Worm (Caenorhabditis elegans) whole organism, L3 larva: ENCODE data around the gene F16H6.10.

Source experiments
- aly-2 ChIP-seq: fragments of 150-350 bp; optimal IDR thresholded peaks from 2 replicates; lab custom pipeline; 2014; ENCODE audit warnings: missing biosample characterization, missing genetic modification characterization
- ama-1 ChIP-seq: fragments of 150-350 bp; optimal IDR thresholded peaks from 2 replicates; lab custom pipeline; 2018
- ceh-16 ChIP-seq: sonication (generic microtip); optimal IDR thresholded peaks from 2 replicates; lab custom pipeline; 2017; ENCODE audit warnings: missing biosample characterization, missing genetic modification characterization
- ceh-28 ChIP-seq: fragments of 150-350 bp; optimal IDR thresholded peaks from 2 replicates; lab custom pipeline; 2014; ENCODE audit warnings: missing biosample characterization, missing genetic modification reagents, missing genetic modification characterization
- ceh-82 ChIP-seq: fragments of 150-350 bp; optimal IDR thresholded peaks from 2 replicates; lab custom pipeline; 2014; ENCODE audit warnings: missing biosample characterization, missing genetic modification characterization
- egl-27 ChIP-seq: sonication (generic microtip); optimal IDR thresholded peaks from 4 replicates; lab custom pipeline; 2017; ENCODE audit warnings: missing biosample characterization, missing genetic modification reagents, missing genetic modification characterization
- egl-5 ChIP-seq: fragments of 150-350 bp; optimal IDR thresholded peaks from 2 replicates; lab custom pipeline; 2017; ENCODE audit warnings: missing biosample characterization, missing genetic modification reagents, missing genetic modification characterization, inconsistent platforms
- elt-1 ChIP-seq: fragments of 150-350 bp; optimal IDR thresholded peaks from 2 replicates; lab custom pipeline; 2014; ENCODE audit warnings: missing biosample characterization, missing genetic modification characterization
- elt-2 ChIP-seq: sonication (generic microtip); optimal IDR thresholded peaks from 2 replicates; lab custom pipeline; 2016; ENCODE audit warnings: missing genetic modification reagents, mild to moderate bottlenecking, missing genetic modification characterization, missing compliant biosample characterization
- eor-1 ChIP-seq, 2 experiments: fragments of 150-350 bp; optimal IDR thresholded peaks; 2 replicates each; lab custom pipeline; 2014 to 2018; ENCODE audit warnings: missing biosample characterization in 2 of 2, missing genetic modification characterization in 2 of 2
- fkh-10 ChIP-seq: sonication (generic microtip); optimal IDR thresholded peaks from 2 replicates; lab custom pipeline; 2017; ENCODE audit warnings: missing biosample characterization, missing genetic modification reagents, missing genetic modification characterization
- hmg-11 ChIP-seq: sonication (generic microtip); optimal IDR thresholded peaks from 2 replicates; lab custom pipeline; 2016; ENCODE audit warnings: missing genetic modification characterization, missing compliant biosample characterization
- jun-1 ChIP-seq: fragments of 150-350 bp; optimal IDR thresholded peaks from 2 replicates; lab custom pipeline; 2014; ENCODE audit warnings: missing biosample characterization, missing genetic modification reagents, missing genetic modification characterization
- lin-15B ChIP-seq: fragments of 150-350 bp; optimal IDR thresholded peaks from 2 replicates; lab custom pipeline; 2014; ENCODE audit warnings: missing biosample characterization, missing genetic modification characterization
- mdl-1 ChIP-seq: fragments of 150-350 bp; optimal IDR thresholded peaks from 2 replicates; lab custom pipeline; 2014; ENCODE audit warnings: missing biosample characterization, missing genetic modification characterization
- mml-1 ChIP-seq: fragments of 150-350 bp; sonication (generic microtip); optimal IDR thresholded peaks from 3 replicates; lab custom pipeline; 2014; ENCODE audit warnings: missing biosample characterization, missing genetic modification characterization
- nhr-11 ChIP-seq: fragments of 150-350 bp; optimal IDR thresholded peaks from 2 replicates; lab custom pipeline; 2014; ENCODE audit warnings: missing biosample characterization, missing genetic modification characterization
- nhr-12 ChIP-seq: fragments of 150-350 bp; optimal IDR thresholded peaks from 2 replicates; lab custom pipeline; 2014; ENCODE audit warnings: missing biosample characterization, missing genetic modification characterization
- nhr-23 ChIP-seq: fragments of 150-350 bp; optimal IDR thresholded peaks from 2 replicates; lab custom pipeline; 2014; ENCODE audit warnings: missing biosample characterization, missing genetic modification reagents, missing genetic modification characterization
- nhr-237 ChIP-seq: fragments of 150-350 bp; optimal IDR thresholded peaks from 2 replicates; lab custom pipeline; 2014; ENCODE audit warnings: missing biosample characterization, missing genetic modification characterization
- nhr-25 ChIP-seq: sonication (generic microtip); optimal IDR thresholded peaks from 2 replicates; lab custom pipeline; 2017; ENCODE audit warnings: missing biosample characterization, missing genetic modification characterization
- nhr-28 ChIP-seq: fragments of 150-350 bp; optimal IDR thresholded peaks from 2 replicates; lab custom pipeline; 2014; ENCODE audit warnings: missing biosample characterization, missing genetic modification characterization
- pha-4 ChIP-seq: fragments of 150-350 bp; optimal IDR thresholded peaks from 2 replicates; lab custom pipeline; 2014; ENCODE audit warnings: missing biosample characterization, missing genetic modification reagents, missing genetic modification characterization
- pqm-1 ChIP-seq: fragments of 150-350 bp; optimal IDR thresholded peaks from 2 replicates; lab custom pipeline; 2017; ENCODE audit warnings: missing biosample characterization, missing genetic modification characterization, inconsistent platforms
- sea-2 ChIP-seq: fragments of 150-350 bp; sonication (generic microtip); optimal IDR thresholded peaks from 4 replicates; lab custom pipeline; 2014; ENCODE audit warnings: missing biosample characterization, missing genetic modification reagents, missing genetic modification characterization
- skn-1 ChIP-seq: fragments of 150-350 bp; optimal IDR thresholded peaks from 2 replicates; lab custom pipeline; 2014; ENCODE audit warnings: missing biosample characterization, missing genetic modification characterization
- tbx-2 ChIP-seq: sonication (generic microtip); optimal IDR thresholded peaks from 2 replicates; lab custom pipeline; 2016; ENCODE audit warnings: mild to moderate bottlenecking, missing genetic modification characterization, missing compliant biosample characterization
- unc-39 ChIP-seq: sonication (generic microtip); optimal IDR thresholded peaks from 4 replicates; lab custom pipeline; 2017; ENCODE audit warnings: missing biosample characterization, missing genetic modification characterization
- zag-1 ChIP-seq: fragments of 150-350 bp; optimal IDR thresholded peaks from 2 replicates; lab custom pipeline; 2014; ENCODE audit warnings: missing biosample characterization, missing genetic modification characterization
- ztf-11 ChIP-seq: fragments of 150-350 bp; optimal IDR thresholded peaks from 2 replicates; lab custom pipeline; 2014; ENCODE audit warnings: missing biosample characterization, missing genetic modification characterization

The F16H6.10 gene

DNA sequence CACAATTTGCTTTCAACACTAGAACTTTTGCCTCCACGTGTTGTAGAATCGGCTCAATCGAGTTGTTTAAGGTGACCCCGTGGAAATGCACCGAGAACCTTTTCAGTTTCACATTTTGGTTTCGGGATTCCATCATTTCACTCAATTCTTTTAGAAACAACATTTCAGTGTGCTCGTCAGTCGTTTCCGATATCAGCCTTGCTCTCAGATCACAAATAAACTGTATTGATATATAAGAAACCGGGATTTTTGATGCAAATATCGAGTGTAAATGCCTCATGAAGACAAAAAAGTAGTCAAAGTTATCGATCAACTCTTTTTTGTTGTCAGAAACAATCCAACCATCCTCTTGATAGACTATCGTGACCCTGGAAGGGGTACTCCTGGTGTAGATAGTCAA lies 41.3 kb upstream of the F16H6.10 start:
- TF ChIP-seq nhr-11 (tag; lab: Kevin White, UChicago), result no peak
- TF ChIP-seq mdl-1 (tag; lab: Kevin White, UChicago), result no peak
- no peak for TF ChIP-seq nhr-28 (tag; lab: Kevin White, UChicago)
- no peak for TF ChIP-seq pqm-1 (tag; lab: Kevin White, UChicago)
- TF ChIP-seq nhr-237 (tag; lab: Kevin White, UChicago), result no peak
- TF ChIP-seq egl-5 (tag; lab: Kevin White, UChicago), result no peak
- TF ChIP-seq unc-39, result no peak
- no peak for TF ChIP-seq tbx-2 (tag; lab: Kevin White, UChicago)
- no peak for TF ChIP-seq pha-4 (tag; lab: Kevin White, UChicago)
- no peak for TF ChIP-seq nhr-23 (tag; lab: Kevin White, UChicago)
- TF ChIP-seq egl-27 (tag; lab: Kevin White, UChicago), result no peak
- no peak for TF ChIP-seq skn-1 (tag; lab: Kevin White, UChicago)
- no peak for TF ChIP-seq hmg-11 (tag; lab: Kevin White, UChicago)
- TF ChIP-seq nhr-12 (tag; lab: Kevin White, UChicago), result no peak
- TF ChIP-seq elt-2 (tag; lab: Kevin White, UChicago), result no peak

ce11 chrV:18254483-18254882 lies 30.2 kb upstream of the F16H6.10 start, which contains the start of gene R10E8.5:
R10E8.5 (plus strand) TSS chrV:18254783.
- TF ChIP-seq jun-1 (tag; lab: Kevin White, UChicago), result no peak
- TF ChIP-seq mdl-1 (tag; lab: Kevin White, UChicago), result no peak
- TF ChIP-seq ztf-11 (tag; lab: Kevin White, UChicago), result no peak
- no peak for TF ChIP-seq nhr-28 (tag; lab: Kevin White, UChicago)
- no peak for TF ChIP-seq lin-15B (tag; lab: Kevin White, UChicago)
- TF ChIP-seq nhr-11 (tag; lab: Kevin White, UChicago), result no peak
- TF ChIP-seq, all 47 proteins: peak for 0

DNA sequence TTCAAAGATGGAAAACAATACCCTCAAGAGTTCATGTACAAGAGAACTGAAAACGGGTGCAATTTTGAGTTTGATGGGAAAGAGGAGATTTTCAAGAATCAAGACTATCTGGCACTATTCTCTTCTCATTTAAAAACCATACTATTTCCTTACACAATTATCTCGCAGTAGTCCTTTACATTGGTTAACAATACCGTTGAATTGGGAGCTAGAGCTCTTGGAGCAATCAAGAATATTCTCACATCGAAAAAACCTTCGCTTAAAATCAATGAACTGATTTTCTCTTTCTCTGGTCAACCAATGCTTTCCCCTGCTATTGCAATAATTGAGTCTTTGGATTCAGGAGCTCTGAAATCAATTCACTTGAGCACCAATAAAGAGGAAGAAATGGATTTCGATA lies 29.2 kb upstream of the F16H6.10 start, which contains the start of gene R10E8.2:
R10E8.2 (plus strand) TSS at position 301 of the 400 bp plus-strand sequence.
- no peak for TF ChIP-seq eor-1 (tag; optimal IDR thresholded peaks at IDR 0.05; lab: Kevin White, UChicago)
- TF ChIP-seq zag-1, result no peak
- TF ChIP-seq ama-1 (lab: Kevin White, UChicago), result no peak
- TF ChIP-seq nhr-23 (tag; lab: Kevin White, UChicago), result no peak
- TF ChIP-seq nhr-11 (tag; lab: Kevin White, UChicago), result no peak
- no peak for TF ChIP-seq fkh-10 (GFP tag; lab: Kevin White, UChicago)
- TF ChIP-seq elt-1 (tag; lab: Kevin White, UChicago), result no peak
- no peak for TF ChIP-seq sea-2
- TF ChIP-seq ceh-16, result no peak
- no peak for TF ChIP-seq nhr-25
- TF ChIP-seq egl-27 (tag; lab: Kevin White, UChicago), result no peak
- TF ChIP-seq mdl-1 (tag; lab: Kevin White, UChicago), result no peak

ce11 chrV:18252239-18252638 lies 28.0 kb upstream of the F16H6.10 start, which contains the start of gene R10E8.1:
R10E8.1 (minus strand) TSS chrV:18252416.
- peak; percentile 71 for TF ChIP-seq elt-2 (tag; lab: Kevin White, UChicago)
- no peak for TF ChIP-seq nhr-12 (tag; lab: Kevin White, UChicago)
- TF ChIP-seq pha-4 (tag; lab: Kevin White, UChicago), result no peak
- TF ChIP-seq pqm-1 (tag; lab: Kevin White, UChicago), result peak; percentile 59
- no peak for TF ChIP-seq egl-27 (tag; lab: Kevin White, UChicago)

DNA sequence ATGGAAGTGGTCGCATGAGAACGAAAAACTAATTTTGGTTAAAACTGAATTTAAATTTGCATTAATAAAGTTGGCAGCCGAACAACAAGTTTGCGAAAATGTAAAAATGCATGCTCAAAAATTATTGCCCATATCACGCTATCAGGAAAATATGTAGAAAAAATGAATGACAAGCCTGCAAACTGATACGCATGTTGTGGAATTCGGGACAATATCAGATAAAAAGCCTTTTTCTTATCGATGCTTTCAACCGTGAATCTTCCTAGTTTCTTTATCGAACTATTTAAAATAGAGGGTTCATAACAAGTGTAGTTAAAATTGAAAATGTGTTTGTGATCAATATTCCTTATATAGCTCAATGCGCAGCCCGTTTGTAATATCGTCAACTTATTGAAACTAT lies 21.8 kb upstream of the F16H6.10 start:
- TF ChIP-seq tbx-2 (tag; lab: Kevin White, UChicago), result no peak
- TF ChIP-seq elt-2 (tag; lab: Kevin White, UChicago), result peak; percentile 90
- TF ChIP-seq ceh-28 (tag; lab: Kevin White, UChicago), result no peak
- no peak for TF ChIP-seq ceh-82
- no peak for TF ChIP-seq nhr-25
- TF ChIP-seq jun-1 (tag; lab: Kevin White, UChicago), result peak; percentile 18
- no peak for TF ChIP-seq egl-27 (tag; lab: Kevin White, UChicago)
- TF ChIP-seq fkh-10 (GFP tag; lab: Kevin White, UChicago), result no peak
- TF ChIP-seq pqm-1 (tag; lab: Kevin White, UChicago), result peak; percentile 70
- no peak for TF ChIP-seq aly-2 (tag; lab: Kevin White, UChicago)

DNA sequence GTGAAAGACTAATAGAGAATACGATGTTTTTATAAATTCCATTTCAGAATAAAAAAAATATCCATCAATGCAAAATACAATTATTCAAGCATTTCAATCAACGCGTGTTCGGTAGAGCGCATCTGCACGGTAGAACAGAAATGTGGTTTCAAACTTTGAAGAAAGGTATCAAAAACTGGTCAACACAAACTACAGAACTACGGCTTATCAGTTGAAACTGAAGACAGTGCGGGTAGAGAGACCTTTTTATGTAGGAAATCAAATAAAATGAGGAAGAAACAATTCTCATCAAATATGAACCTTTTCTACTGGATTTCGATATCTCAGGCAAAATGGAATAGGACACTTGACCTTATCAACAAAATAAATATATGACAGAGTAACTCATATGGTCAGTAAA lies 20.2 kb upstream of the F16H6.10 start:
- TF ChIP-seq pha-4 (tag; lab: Kevin White, UChicago) (no peak), pqm-1 (tag; lab: Kevin White, UChicago) (peak; percentile 31), mml-1 (tag; lab: Kevin White, UChicago) (no peak), elt-2 (tag; lab: Kevin White, UChicago) (peak; percentile 62)
